Worm (Caenorhabditis elegans) whole organism, early embryonic: Measurements from ENCODE around the gene F49F1.7.

ENCODE experiments used
- B0310.2 ChIP-seq: sonication (generic microtip); optimal IDR thresholded peaks from 2 replicates; lab custom pipeline; 2016; ENCODE audit warnings: mild to moderate bottlenecking, missing genetic modification characterization, missing compliant biosample characterization
- F13C5.2 ChIP-seq: sonication (generic microtip); optimal IDR thresholded peaks from 2 replicates; lab custom pipeline; 2017; ENCODE audit warnings: mild to moderate bottlenecking, missing genetic modification characterization, inconsistent platforms, missing compliant biosample characterization
- aly-1 ChIP-seq: sonication (generic microtip); optimal IDR thresholded peaks from 2 replicates; lab custom pipeline; 2016; ENCODE audit warnings: missing genetic modification characterization, missing compliant biosample characterization
- ama-1 ChIP-seq: fragments of 150-350 bp; optimal IDR thresholded peaks from 2 replicates; lab custom pipeline; 2014
- ceh-13 ChIP-seq: fragments of 200-800 bp; sonication (Bioruptor generic); optimal IDR thresholded peaks from 2 replicates; lab custom pipeline; 2018; ENCODE audit warnings: mild to moderate bottlenecking, missing genetic modification characterization, missing compliant biosample characterization
- ceh-36 ChIP-seq: sonication (generic microtip); optimal IDR thresholded peaks from 2 replicates; lab custom pipeline; 2016; ENCODE audit warnings: missing genetic modification characterization, inconsistent platforms, missing compliant biosample characterization
- ets-7 ChIP-seq: sonication (generic microtip); optimal IDR thresholded peaks from 2 replicates; lab custom pipeline; 2016; ENCODE audit warnings: missing genotype, missing genetic modification characterization, missing compliant biosample characterization
- flt-1 ChIP-seq: fragments of 200-800 bp; sonication (Bioruptor generic); IDR thresholded peaks from 2 replicates; pipeline ENCODE4 v1.3.6; 2022; ENCODE audit warnings: missing genetic modification characterization, missing compliant biosample characterization
- hmbx-1 ChIP-seq: sonication (generic microtip); optimal IDR thresholded peaks from 2 replicates; lab custom pipeline; 2016; ENCODE audit warnings: mild to moderate bottlenecking, missing genetic modification characterization, missing compliant biosample characterization
- hmg-4 ChIP-seq: fragments of 200-800 bp; sonication (Bioruptor generic); optimal IDR thresholded peaks from 2 replicates; lab custom pipeline; 2018; ENCODE audit warnings: mild to moderate bottlenecking, missing genetic modification characterization, missing compliant biosample characterization
- hnd-1 ChIP-seq: sonication (generic microtip); optimal IDR thresholded peaks from 2 replicates; lab custom pipeline; 2016; ENCODE audit warnings: missing genetic modification characterization, missing compliant biosample characterization
- pes-1 ChIP-seq: fragments of 200-800 bp; sonication (Bioruptor generic); IDR thresholded peaks from 2 replicates; pipeline ENCODE4 v1.3.6; 2022; ENCODE audit warnings: missing genetic modification reagents, missing genetic modification characterization, missing compliant biosample characterization
- scrt-1 ChIP-seq: fragments of 200-800 bp; sonication (Bioruptor generic); IDR thresholded peaks from 2 replicates; pipeline ENCODE4 v1.3.6; 2022; ENCODE audit warnings: missing genetic modification characterization, missing compliant biosample characterization
- sea-1 ChIP-seq: fragments of 200-800 bp; sonication (Bioruptor generic); conservative IDR thresholded peaks from 2 replicates; pipeline ENCODE4 v1.3.6; 2022; ENCODE audit warnings: missing genetic modification characterization, missing compliant biosample characterization
- tbx-11 ChIP-seq: fragments of 200-800 bp; sonication (Bioruptor generic); IDR thresholded peaks from 2 replicates; pipeline ENCODE4 v1.3.6; 2022; ENCODE audit warnings: missing genetic modification characterization, missing compliant biosample characterization
- tbx-37 ChIP-seq: fragments of 200-800 bp; sonication (Bioruptor generic); conservative IDR thresholded peaks from 2 replicates; pipeline ENCODE4 v1.3.6; 2022; ENCODE audit warnings: missing genetic modification reagents, missing genetic modification characterization, missing compliant biosample characterization
- tra-4 ChIP-seq: sonication (generic microtip); optimal IDR thresholded peaks from 2 replicates; lab custom pipeline; 2017; ENCODE audit warnings: missing genetic modification characterization, missing compliant biosample characterization

The F49F1.7 gene

ce11 chrIV:4078901-4079300 is 46.7 kb downstream of the F49F1.7 start, which contains the start of gene C35B1.8:
TSS of gene C35B1.8 (minus strand) at chrIV:4079001.
- TF ChIP-seq tra-4 (tag; lab: Kevin White, UChicago) (no peak), hnd-1 (tag; lab: Kevin White, UChicago) (no peak), pes-1 (GFP tag; lab: Robert Waterston, UW) (no peak), ceh-36 (tag; lab: Kevin White, UChicago) (no peak), tbx-37 (GFP tag; lab: Robert Waterston, UW) (no peak), F13C5.2 (tag; lab: Kevin White, UChicago) (no peak), sea-1 (GFP tag; lab: Robert Waterston, UW) (no peak), B0310.2 (tag; lab: Kevin White, UChicago) (no peak), scrt-1 (GFP tag; lab: Robert Waterston, UW) (no peak), ceh-13 (GFP tag; lab: Kevin White, UChicago) (no peak), flt-1 (GFP tag; lab: Robert Waterston, UW) (no peak), hmbx-1 (tag; lab: Kevin White, UChicago) (no peak), hmg-4 (no peak), ets-7 (tag; lab: Kevin White, UChicago) (no peak), ama-1 (no peak), aly-1 (tag; lab: Kevin White, UChicago) (no peak)

- TF ChIP-seq scrt-1 (GFP tag; lab: Robert Waterston, UW) (no peak), tbx-37 (GFP tag; lab: Robert Waterston, UW) (no peak), tbx-11 (no peak), hnd-1 (tag; lab: Kevin White, UChicago) (no peak), tra-4 (tag; lab: Kevin White, UChicago) (no peak)
Observed at ce11 chrIV:4076690-4077295, 48.8 kb downstream of the F49F1.7 start.

- no peak for TF ChIP-seq hmbx-1 (tag; lab: Kevin White, UChicago)
- no peak for TF ChIP-seq ceh-36 (tag; lab: Kevin White, UChicago)
- TF ChIP-seq hnd-1 (tag; lab: Kevin White, UChicago), result no peak
- no peak for TF ChIP-seq B0310.2 (tag; lab: Kevin White, UChicago)
- TF ChIP-seq aly-1 (tag; lab: Kevin White, UChicago), result no peak
- TF ChIP-seq tbx-37 (GFP tag; lab: Robert Waterston, UW), result no peak
- TF ChIP-seq flt-1 (GFP tag; lab: Robert Waterston, UW), result no peak
- TF ChIP-seq tra-4 (tag; lab: Kevin White, UChicago), result no peak
- no peak for TF ChIP-seq hmg-4
Observed at ce11 chrIV:4074610-4075009, 50.9 kb downstream of the F49F1.7 start, which contains the start of gene W03D2.9. TSS of gene W03D2.9 (minus strand) at chrIV:4074710.
